Worm (Caenorhabditis elegans) whole organism, L4 larva: ENCODE results near the gene Y82E9BL.3.

Source experiments
- R02D3.7 ChIP-seq: fragments of 150-350 bp; sonication (generic microtip); optimal IDR thresholded peaks from 3 replicates; lab custom pipeline; 2014; ENCODE audit warnings: missing biosample characterization, missing genetic modification characterization
- lin-13 ChIP-seq: fragments of 150-350 bp; optimal IDR thresholded peaks from 2 replicates; lab custom pipeline; 2014; ENCODE audit warnings: missing biosample characterization, missing genetic modification reagents, missing genetic modification characterization
- lin-15B ChIP-seq: fragments of 150-350 bp; sonication (generic microtip); optimal IDR thresholded peaks from 3 replicates; lab custom pipeline; 2014; ENCODE audit warnings: missing biosample characterization, missing genetic modification characterization
- mep-1 ChIP-seq: fragments of 150-350 bp; sonication (generic microtip); optimal IDR thresholded peaks from 3 replicates; lab custom pipeline; 2014; ENCODE audit warnings: missing biosample characterization, missing genetic modification characterization
- nhr-77 ChIP-seq: fragments of 150-350 bp; optimal IDR thresholded peaks from 2 replicates; lab custom pipeline; 2014; ENCODE audit warnings: missing biosample characterization, missing genetic modification characterization
- snpc-4 ChIP-seq: fragments of 150-350 bp; optimal IDR thresholded peaks from 2 replicates; lab custom pipeline; 2014; ENCODE audit warnings: missing biosample characterization, missing genetic modification characterization
- unc-62 ChIP-seq, 3 experiments: fragments of 150-350 bp in 1 of 3; sonication (generic microtip); optimal IDR thresholded peaks in 2 of 3; peaks in 1 of 3; 1 replicate in 1 of 3; 2 replicates in 2 of 3; lab custom pipeline; 2014 to 2017; ENCODE audit warnings: missing biosample characterization in 3 of 3, missing genetic modification characterization in 3 of 3, missing genetic modification reagents in 3 of 3, missing genotype in 1 of 3

DNA sequence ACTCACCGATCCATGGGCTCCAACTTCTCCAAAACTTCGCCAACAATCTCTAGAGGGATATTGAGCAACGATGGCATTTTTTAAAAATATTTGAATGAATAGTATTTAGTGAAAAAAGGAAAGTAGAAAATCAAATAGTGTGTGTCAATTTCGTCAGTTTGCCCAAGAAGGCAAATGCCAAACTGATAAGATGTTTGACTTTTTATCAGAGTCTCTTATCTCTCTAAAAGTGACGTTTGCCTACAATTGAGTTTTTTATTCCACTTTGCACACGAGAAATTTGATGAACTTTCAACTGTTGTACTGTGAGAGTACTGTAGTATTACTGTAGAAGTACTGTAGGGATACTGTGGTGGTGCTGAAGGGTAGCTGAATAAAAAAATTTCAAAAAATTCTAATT, 27.1 kb downstream of the Y82E9BL.3 start:
- TF ChIP-seq nhr-77 (tag; lab: Kevin White, UChicago), result peak; percentile 63
- TF ChIP-seq mep-1 (tag; lab: Kevin White, UChicago), result no peak
- TF ChIP-seq unc-62 (GFP tag; optimal IDR thresholded peaks at IDR 0.05 in 1 of 2; lab: Kevin White, UChicago), result no peak
- TF ChIP-seq unc-62 (tag; optimal IDR thresholded peaks at IDR 0.05; lab: Kevin White, UChicago), result no peak
- no peak for TF ChIP-seq lin-15B (tag; lab: Kevin White, UChicago)
- no peak for TF ChIP-seq lin-13 (GFP tag; lab: Kevin White, UChicago)
- TF ChIP-seq snpc-4 (tag; lab: Kevin White, UChicago), result no peak
- no peak for TF ChIP-seq R02D3.7 (tag; lab: Kevin White, UChicago)
